Fruit fly (Drosophila melanogaster): Measurements from ENCODE around the gene CG7130.
A peak's percentile ranks its signal among the peaks of the same experiment; 100 is the strongest.

CG7130 gene

dm6 chr3L:22078063-22078462 is 2.5 kb upstream of the CG7130 start (continued):
- TF ChIP-seq her (GFP tag; optimal IDR thresholded peaks at IDR 0.05) (no peak), aop (GFP tag; IDR thresholded peaks at IDR 0.05) (no peak), Bgb (GFP tag; IDR thresholded peaks at IDR 0.05; ENCODE audit: partially characterized antibody) (peak; percentile 80), CG10979 (tag; optimal IDR thresholded peaks at IDR 0.05) (peak; percentile 67), z (GFP tag; IDR thresholded peaks at IDR 0.05) (no peak), sens-2 (GFP tag; IDR thresholded peaks at IDR 0.05) (no peak), Taf1 (GFP tag; IDR thresholded peaks at IDR 0.05) (no peak), CG17359 (tag; optimal IDR thresholded peaks at IDR 0.05) (peak; percentile 53), org-1 (GFP tag; optimal IDR thresholded peaks at IDR 0.05) (peak; percentile 31), CG14050 (GFP tag; IDR thresholded peaks at IDR 0.05) (peak; percentile 26; the same call in 1 of the 3 replicates), shn (GFP tag; optimal IDR thresholded peaks at IDR 0.05) (peak; percentile 36), nmo (GFP tag; optimal IDR thresholded peaks at IDR 0.05) (peak; percentile 50), CG2875 (GFP tag; optimal IDR thresholded peaks at IDR 0.05) (peak; percentile 30), CG12299 (tag; optimal IDR thresholded peaks at IDR 0.05) (no peak), pzg (GFP tag; optimal IDR thresholded peaks at IDR 0.05) (peak; percentile 0), CG11560 (tag; IDR thresholded peaks at IDR 0.05) (no peak), CG10267 (tag; optimal IDR thresholded peaks at IDR 0.05) (peak; percentile 59), CG13624 (GFP tag; optimal IDR thresholded peaks at IDR 0.05) (peak; percentile 46), bigmax (GFP tag; optimal IDR thresholded peaks at IDR 0.05) (no peak), Dip2 (GFP tag; IDR thresholded peaks at IDR 0.05) (no peak), CG3163 (GFP tag; optimal IDR thresholded peaks at IDR 0.05) (peak; percentile 22), maf-S (GFP tag; optimal IDR thresholded peaks at IDR 0.05) (peak; percentile 14), Opbp (GFP tag; IDR thresholded peaks at IDR 0.05; ENCODE audit: partially characterized antibody) (peak; percentile 73), CG16863 (GFP tag; optimal IDR thresholded peaks at IDR 0.05) (peak; percentile 35), tup (GFP tag; optimal IDR thresholded peaks at IDR 0.05) (peak; percentile 21), CG7271 (tag; optimal IDR thresholded peaks at IDR 0.05) (no peak), kni (GFP tag; optimal IDR thresholded peaks at IDR 0.05) (no peak), Meics (GFP tag; optimal IDR thresholded peaks at IDR 0.05) (peak; percentile 54), chm (GFP tag; IDR thresholded peaks at IDR 0.05) (peak; percentile 60), vvl (GFP tag; IDR thresholded peaks at IDR 0.05) (peak; percentile 74), esg (GFP tag; conservative IDR thresholded peaks at IDR 0.05) (no peak), CG9609 (GFP tag; optimal IDR thresholded peaks at IDR 0.05) (peak; percentile 42), CG6272 (GFP tag; IDR thresholded peaks at IDR 0.05) (0 out of 2 replicates have a peak, but pooled peaks have one; percentile 22), CG30431 (GFP tag; optimal IDR thresholded peaks at IDR 0.05) (peak; percentile 28), ranshi (GFP tag; IDR thresholded peaks at IDR 0.05) (peak; percentile 51; the same call in 1 of the 2 replicates), CG11695 (GFP tag; IDR thresholded peaks at IDR 0.05) (peak; percentile 38; the same call in 1 of the 3 replicates), NFAT (GFP tag; IDR thresholded peaks at IDR 0.05) (peak; percentile 53; the same call in 1 of the 2 replicates), CG12769 (tag; optimal IDR thresholded peaks at IDR 0.05) (peak; percentile 53), crp (GFP tag; optimal IDR thresholded peaks at IDR 0.05) (no peak), Camta (GFP tag; optimal IDR thresholded peaks at IDR 0.05) (peak; percentile 34), CG17361 (GFP tag; IDR thresholded peaks at IDR 0.05) (peak; percentile 40; the same call in 1 of the 3 replicates), repo (GFP tag; optimal IDR thresholded peaks at IDR 0.05) (peak; percentile 34), chinmo (GFP tag; IDR thresholded peaks at IDR 0.05; ENCODE audit: partially characterized antibody) (no peak), ERR (GFP tag; optimal IDR thresholded peaks at IDR 0.05) (peak; percentile 47), CG34422 (GFP tag; IDR thresholded peaks at IDR 0.05) (peak; percentile 64; the same call in 2 of the 3 replicates), Elba2 (GFP tag; optimal IDR thresholded peaks at IDR 0.05) (no peak), slbo (GFP tag; IDR thresholded peaks at IDR 0.05) (peak; percentile 59; the same call in 1 of the 2 replicates), CG13894 (tag; optimal IDR thresholded peaks at IDR 0.05) (no peak), CG9215 (GFP tag; IDR thresholded peaks at IDR 0.05) (peak; percentile 24; the same call in 1 of the 2 replicates), CG1233 (GFP tag; optimal IDR thresholded peaks at IDR 0.05) (peak; percentile 27), Nf-YC (tag; optimal IDR thresholded peaks at IDR 0.05) (no peak)

Measured in whole organism, embryonic.